Worm (Caenorhabditis elegans) whole organism, L4 larva: ENCODE results near the gene unc-27.

Source experiments
- F10B5.3 ChIP-seq: sonication (generic microtip); optimal IDR thresholded peaks from 2 replicates; lab custom pipeline; 2016; ENCODE audit warnings: mild to moderate bottlenecking, missing genetic modification characterization, missing compliant biosample characterization
- F49E8.2 ChIP-seq: sonication (generic microtip); optimal IDR thresholded peaks from 2 replicates; lab custom pipeline; 2016; ENCODE audit warnings: missing compliant biosample characterization, mild to moderate bottlenecking, missing genetic modification characterization, borderline replicate concordance
- R02D3.7 ChIP-seq: fragments of 150-350 bp; sonication (generic microtip); optimal IDR thresholded peaks from 3 replicates; lab custom pipeline; 2014; ENCODE audit warnings: missing biosample characterization, missing genetic modification characterization
- Y48G9A.11 ChIP-seq: fragments of 200-800 bp; sonication (Bioruptor generic); IDR thresholded peaks from 2 replicates; pipeline ENCODE4 v1.3.6; 2022; ENCODE audit warnings: missing genetic modification reagents, missing genetic modification characterization, missing compliant biosample characterization
- Y5F2A.4 ChIP-seq: fragments of 200-800 bp; sonication (Bioruptor generic); optimal IDR thresholded peaks from 2 replicates; lab custom pipeline; 2018; ENCODE audit warnings: mild to moderate bottlenecking, missing genetic modification characterization, missing compliant biosample characterization
- ZK546.5 ChIP-seq, 2 experiments: sonication (generic microtip); optimal IDR thresholded peaks; 2 replicates each; lab custom pipeline; 2017; ENCODE audit warnings: missing biosample characterization in 2 of 2, missing genetic modification characterization in 2 of 2
- ceh-28 ChIP-seq: fragments of 150-350 bp; optimal IDR thresholded peaks from 2 replicates; lab custom pipeline; 2014; ENCODE audit warnings: missing biosample characterization, missing genetic modification reagents, missing genetic modification characterization
- ceh-32 ChIP-seq: sonication (generic microtip); optimal IDR thresholded peaks from 2 replicates; lab custom pipeline; 2016; ENCODE audit warnings: mild to moderate bottlenecking, missing genetic modification characterization, missing compliant biosample characterization; ENCODE audit not compliant: poor library complexity
- ceh-44 ChIP-seq: fragments of 200-800 bp; sonication (Bioruptor generic); IDR thresholded peaks from 2 replicates; pipeline ENCODE4 v1.3.6; 2022; ENCODE audit warnings: missing genetic modification reagents, missing genetic modification characterization, missing compliant biosample characterization
- ceh-62 ChIP-seq: sonication (generic microtip); optimal IDR thresholded peaks from 2 replicates; lab custom pipeline; 2017; ENCODE audit warnings: missing biosample characterization, missing genetic modification characterization
- ceh-82 ChIP-seq: sonication (generic microtip); optimal IDR thresholded peaks from 2 replicates; lab custom pipeline; 2017; ENCODE audit warnings: missing biosample characterization, missing genetic modification characterization
- cey-2 ChIP-seq: sonication (generic microtip); optimal IDR thresholded peaks from 3 replicates; lab custom pipeline; 2017; ENCODE audit warnings: missing genetic modification characterization, mild to moderate bottlenecking, missing compliant biosample characterization, antibody characterized with exemption, borderline replicate concordance; ENCODE audit not compliant: insufficient read depth
- daf-12 ChIP-seq: fragments of 150-350 bp; optimal IDR thresholded peaks from 2 replicates; lab custom pipeline; 2014; ENCODE audit warnings: missing biosample characterization, missing genetic modification reagents, missing genetic modification characterization
- daf-16 ChIP-seq, 3 experiments: sonication (generic microtip); optimal IDR thresholded peaks; 2 replicates each; lab custom pipeline; 2016 to 2017; ENCODE audit warnings: missing genetic modification characterization in 3 of 3, missing genetic modification reagents in 3 of 3, mild to moderate bottlenecking in 2 of 3, missing compliant biosample characterization in 2 of 3, missing biosample characterization in 1 of 3, moderate library complexity in 1 of 3
- daf-8 ChIP-seq: fragments of 200-800 bp; sonication (Bioruptor generic); IDR thresholded peaks from 2 replicates; pipeline ENCODE4 v1.3.6; 2022; ENCODE audit warnings: missing genetic modification characterization, missing compliant biosample characterization
- dpl-1 ChIP-seq: fragments of 150-350 bp; optimal IDR thresholded peaks from 2 replicates; lab custom pipeline; 2014; ENCODE audit warnings: missing biosample characterization, missing genetic modification reagents, missing genetic modification characterization
- fkh-10 ChIP-seq: fragments of 150-350 bp; optimal IDR thresholded peaks from 2 replicates; lab custom pipeline; 2014; ENCODE audit warnings: missing biosample characterization, missing genetic modification reagents, missing genetic modification characterization
- fos-1 ChIP-seq: fragments of 150-350 bp; optimal IDR thresholded peaks from 2 replicates; lab custom pipeline; 2014; ENCODE audit warnings: missing biosample characterization, missing genetic modification characterization
- hif-1 ChIP-seq, 2 experiments: sonication (generic microtip); optimal IDR thresholded peaks; 2 replicates each; lab custom pipeline; 2016 to 2017; ENCODE audit warnings: missing compliant biosample characterization in 2 of 2, missing genetic modification characterization in 2 of 2, missing genetic modification reagents in 2 of 2, missing genotype in 2 of 2, mild to moderate bottlenecking in 1 of 2
- hlh-30 ChIP-seq: sonication (generic microtip); optimal IDR thresholded peaks from 2 replicates; lab custom pipeline; 2017; ENCODE audit warnings: antibody characterized with exemption, mild to moderate bottlenecking, missing genetic modification characterization, missing compliant biosample characterization; ENCODE audit not compliant: insufficient read depth
- hmg-1.1 ChIP-seq: fragments of 200-800 bp; sonication (Bioruptor generic); IDR thresholded peaks from 2 replicates; pipeline ENCODE4 v1.3.6; 2022; ENCODE audit warnings: missing genetic modification reagents, missing genetic modification characterization, missing compliant biosample characterization
- jun-1 ChIP-seq: fragments of 150-350 bp; optimal IDR thresholded peaks from 2 replicates; lab custom pipeline; 2014; ENCODE audit warnings: missing biosample characterization, missing genetic modification reagents, missing genetic modification characterization
- lim-7 ChIP-seq: fragments of 200-800 bp; sonication (Bioruptor generic); IDR thresholded peaks from 2 replicates; pipeline ENCODE4 v1.3.6; 2022; ENCODE audit warnings: missing genetic modification characterization, missing compliant biosample characterization
- lin-1 ChIP-seq: fragments of 200-800 bp; sonication (Bioruptor generic); IDR thresholded peaks from 2 replicates; pipeline ENCODE4 v1.3.6; 2022; ENCODE audit warnings: missing genetic modification reagents, missing genetic modification characterization, missing compliant biosample characterization
- lin-38 ChIP-seq: fragments of 200-800 bp; sonication (Bioruptor generic); IDR thresholded peaks from 2 replicates; pipeline ENCODE4 v1.3.6; 2022; ENCODE audit warnings: missing genetic modification reagents, missing genetic modification characterization, missing compliant biosample characterization
- lir-3 ChIP-seq: sonication (generic microtip); optimal IDR thresholded peaks from 2 replicates; lab custom pipeline; 2016; ENCODE audit warnings: mild to moderate bottlenecking, missing genetic modification characterization, missing compliant biosample characterization
- madf-5 ChIP-seq, 2 experiments: fragments of 200-800 bp; sonication (Bioruptor generic); IDR thresholded peaks; 2 replicates each; pipeline ENCODE4 v1.3.6; 2022; ENCODE audit warnings: missing compliant biosample characterization in 2 of 2, missing genetic modification characterization in 2 of 2
- madf-9 ChIP-seq: fragments of 200-800 bp; sonication (Bioruptor generic); conservative IDR thresholded peaks from 2 replicates; pipeline ENCODE4 v1.3.6; 2022; ENCODE audit warnings: missing genetic modification reagents, missing genetic modification characterization, missing compliant biosample characterization
- mep-1 ChIP-seq: fragments of 150-350 bp; sonication (generic microtip); optimal IDR thresholded peaks from 3 replicates; lab custom pipeline; 2014; ENCODE audit warnings: missing biosample characterization, missing genetic modification characterization
- mes-2 ChIP-seq: sonication (generic microtip); optimal IDR thresholded peaks from 2 replicates; lab custom pipeline; 2016; ENCODE audit warnings: missing genotype, mild to moderate bottlenecking, missing genetic modification characterization, missing compliant biosample characterization; ENCODE audit not compliant: poor library complexity, severe bottlenecking
- mxl-3 ChIP-seq: fragments of 200-800 bp; sonication (Bioruptor generic); optimal IDR thresholded peaks from 2 replicates; lab custom pipeline; 2018; ENCODE audit warnings: mild to moderate bottlenecking, missing genetic modification characterization, missing compliant biosample characterization
- nhr-102 ChIP-seq: sonication (generic microtip); optimal IDR thresholded peaks from 2 replicates; lab custom pipeline; 2016; ENCODE audit warnings: mild to moderate bottlenecking, missing genetic modification characterization, moderate library complexity, missing compliant biosample characterization
- nhr-11 ChIP-seq: fragments of 150-350 bp; optimal IDR thresholded peaks from 2 replicates; lab custom pipeline; 2014; ENCODE audit warnings: missing biosample characterization, missing genetic modification characterization
- nhr-25 ChIP-seq: sonication (generic microtip); optimal IDR thresholded peaks from 2 replicates; lab custom pipeline; 2017; ENCODE audit warnings: missing genetic modification characterization, mild to moderate bottlenecking, missing compliant biosample characterization, antibody characterized with exemption, moderate library complexity, borderline replicate concordance; ENCODE audit not compliant: insufficient read depth
- nhr-28 ChIP-seq: fragments of 150-350 bp; optimal IDR thresholded peaks from 2 replicates; lab custom pipeline; 2014; ENCODE audit warnings: missing biosample characterization, missing genetic modification characterization
- nhr-76 ChIP-seq: fragments of 150-350 bp; optimal IDR thresholded peaks from 2 replicates; lab custom pipeline; 2014; ENCODE audit warnings: missing biosample characterization, missing genetic modification characterization
- nhr-77 ChIP-seq: fragments of 150-350 bp; optimal IDR thresholded peaks from 2 replicates; lab custom pipeline; 2014; ENCODE audit warnings: missing biosample characterization, missing genetic modification characterization
- pha-4 ChIP-seq, 2 experiments: fragments of 150-350 bp in 1 of 2; fragments of 200-800 bp in 1 of 2; sonication (Bioruptor generic) in 1 of 2; IDR thresholded peaks in 1 of 2; optimal IDR thresholded peaks in 1 of 2; 2 replicates each; pipeline versions ENCODE4 v1.3.6 to Lab custom; 2014 to 2022; ENCODE audit warnings: missing genetic modification characterization in 2 of 2, missing genetic modification reagents in 2 of 2, missing biosample characterization in 1 of 2, missing compliant biosample characterization in 1 of 2
- php-3 ChIP-seq: fragments of 200-800 bp; sonication (Bioruptor generic); IDR thresholded peaks from 2 replicates; pipeline ENCODE4 v1.3.6; 2022; ENCODE audit warnings: missing genetic modification reagents, missing genetic modification characterization, missing compliant biosample characterization
- pqm-1 ChIP-seq: sonication (generic microtip); optimal IDR thresholded peaks from 2 replicates; lab custom pipeline; 2017; ENCODE audit warnings: missing biosample characterization, missing genetic modification characterization
- rbr-2 ChIP-seq: sonication (generic microtip); optimal IDR thresholded peaks from 2 replicates; lab custom pipeline; 2016; ENCODE audit warnings: missing genotype, missing genetic modification characterization, missing compliant biosample characterization
- spr-1 ChIP-seq: sonication (generic microtip); optimal IDR thresholded peaks from 2 replicates; lab custom pipeline; 2016; ENCODE audit warnings: mild to moderate bottlenecking, missing genetic modification characterization, missing compliant biosample characterization
- spr-3 ChIP-seq: fragments of 200-800 bp; sonication (Bioruptor generic); optimal IDR thresholded peaks from 2 replicates; lab custom pipeline; 2018; ENCODE audit warnings: mild to moderate bottlenecking, missing genetic modification characterization, missing compliant biosample characterization
- tra-1 ChIP-seq: fragments of 200-800 bp; sonication (Bioruptor generic); IDR thresholded peaks from 2 replicates; pipeline ENCODE4 v1.3.6; 2022; ENCODE audit warnings: missing genetic modification reagents, missing genetic modification characterization, missing compliant biosample characterization
- vab-7 ChIP-seq: fragments of 200-800 bp; sonication (Bioruptor generic); IDR thresholded peaks from 2 replicates; pipeline ENCODE4 v1.3.6; 2022; ENCODE audit warnings: missing genetic modification reagents, missing genetic modification characterization, missing compliant biosample characterization
- zfp-2 ChIP-seq: sonication (generic microtip); optimal IDR thresholded peaks from 2 replicates; lab custom pipeline; 2016; ENCODE audit warnings: mild to moderate bottlenecking, missing genetic modification characterization, missing compliant biosample characterization
- zip-2 ChIP-seq: fragments of 150-350 bp; optimal IDR thresholded peaks from 2 replicates; lab custom pipeline; 2014; ENCODE audit warnings: missing biosample characterization, missing genetic modification characterization
- ztf-11 ChIP-seq: fragments of 150-350 bp; optimal IDR thresholded peaks from 2 replicates; lab custom pipeline; 2014; ENCODE audit warnings: missing biosample characterization, missing genetic modification characterization
- ztf-7 ChIP-seq: fragments of 150-350 bp; optimal IDR thresholded peaks from 2 replicates; lab custom pipeline; 2014; ENCODE audit warnings: missing biosample characterization, missing genetic modification characterization

The unc-27 gene

ce11 chrX:8810908-8811307, 21.7 kb downstream of the unc-27 start, which contains the start of gene R04E5.9 (continued):
- TF ChIP-seq madf-9 (GFP tag; lab: Robert Waterston, UW) (peak; percentile 71; the same call in 1 of the 2 replicates), F49E8.2 (no peak), R02D3.7 (no peak), daf-8 (GFP tag; lab: Robert Waterston, UW) (no peak), ztf-11 (tag; lab: Kevin White, UChicago) (no peak), fkh-10 (peak; percentile 90), zip-2 (tag; lab: Kevin White, UChicago) (no peak), mes-2 (tag; lab: Kevin White, UChicago) (peak; percentile 78), hmg-1.1 (peak; percentile 89), lin-1 (GFP tag; lab: Robert Waterston, UW) (peak; percentile 65; the same call in 1 of the 2 replicates), tra-1 (GFP tag; lab: Robert Waterston, UW) (peak; percentile 89), nhr-25 (tag; lab: Kevin White, UChicago) (peak; percentile 74), lin-38 (GFP tag; lab: Robert Waterston, UW) (peak; percentile 57; the same call in 1 of the 2 replicates), nhr-76 (tag; lab: Kevin White, UChicago) (no peak), nhr-77 (tag; lab: Kevin White, UChicago) (peak; percentile 93), daf-12 (tag; lab: Kevin White, UChicago) (no peak), spr-3 (GFP tag; lab: Kevin White, UChicago) (no peak), Y5F2A.4 (no peak), lir-3 (no peak), zfp-2 (tag; lab: Kevin White, UChicago) (no peak), cey-2 (tag; lab: Kevin White, UChicago) (no peak), mep-1 (peak; percentile 94), hlh-30 (tag; lab: Kevin White, UChicago) (peak; percentile 98), Y48G9A.11 (GFP tag; lab: Robert Waterston, UW) (no peak), vab-7 (GFP tag; lab: Robert Waterston, UW) (peak; percentile 52; the same call in 1 of the 2 replicates), fos-1 (no peak), F10B5.3 (tag; lab: Kevin White, UChicago) (no peak), pqm-1 (tag; lab: Kevin White, UChicago) (peak; percentile 42), nhr-11 (tag; lab: Kevin White, UChicago) (peak; percentile 92), dpl-1 (peak; percentile 49), nhr-28 (tag; lab: Kevin White, UChicago) (peak; percentile 94), ceh-82 (tag; lab: Kevin White, UChicago) (no peak), spr-1 (tag; lab: Kevin White, UChicago) (peak; percentile 23), jun-1 (tag; lab: Kevin White, UChicago) (peak; percentile 52), ceh-62 (no peak), ceh-28 (tag; lab: Kevin White, UChicago) (peak; percentile 77), lim-7 (no peak), mxl-3 (GFP tag; lab: Kevin White, UChicago) (peak; percentile 98), ztf-7 (tag; lab: Kevin White, UChicago) (peak; percentile 42), nhr-102 (tag; lab: Kevin White, UChicago) (peak; percentile 71), daf-16 (GFP tag; optimal IDR thresholded peaks at IDR 0.05; lab: Kevin White, UChicago) (peak; percentile 7 to 46), daf-16 (tag; optimal IDR thresholded peaks at IDR 0.05; lab: Kevin White, UChicago) (peak; percentile 85), hif-1 (tag; optimal IDR thresholded peaks at IDR 0.05; lab: Kevin White, UChicago) (peak; percentile 24 to 89), pha-4 (GFP tag; IDR thresholded peaks at IDR 0.05; lab: Robert Waterston, UW) (peak; percentile 58; the same call in 1 of the 2 replicates), pha-4 (tag; optimal IDR thresholded peaks at IDR 0.05; lab: Kevin White, UChicago) (peak; percentile 33), php-3 (GFP tag; lab: Robert Waterston, UW) (peak; percentile 74; the same call in 1 of the 2 replicates), rbr-2 (tag; lab: Kevin White, UChicago) (peak; percentile 94), ceh-44 (GFP tag; lab: Robert Waterston, UW) (no peak), ceh-32 (tag; lab: Kevin White, UChicago) (no peak), ZK546.5 (tag; optimal IDR thresholded peaks at IDR 0.05; lab: Kevin White, UChicago) (peak in 1 of 2 experiments; percentile 7), madf-5 (GFP tag; IDR thresholded peaks at IDR 0.05; lab: Robert Waterston, UW) (no peak)
